Worm (Caenorhabditis elegans): ENCODE data around the gene gasr-8.
A peak's percentile ranks its signal among the peaks of the same experiment; 100 is the strongest.

Gene gasr-8

DNA sequence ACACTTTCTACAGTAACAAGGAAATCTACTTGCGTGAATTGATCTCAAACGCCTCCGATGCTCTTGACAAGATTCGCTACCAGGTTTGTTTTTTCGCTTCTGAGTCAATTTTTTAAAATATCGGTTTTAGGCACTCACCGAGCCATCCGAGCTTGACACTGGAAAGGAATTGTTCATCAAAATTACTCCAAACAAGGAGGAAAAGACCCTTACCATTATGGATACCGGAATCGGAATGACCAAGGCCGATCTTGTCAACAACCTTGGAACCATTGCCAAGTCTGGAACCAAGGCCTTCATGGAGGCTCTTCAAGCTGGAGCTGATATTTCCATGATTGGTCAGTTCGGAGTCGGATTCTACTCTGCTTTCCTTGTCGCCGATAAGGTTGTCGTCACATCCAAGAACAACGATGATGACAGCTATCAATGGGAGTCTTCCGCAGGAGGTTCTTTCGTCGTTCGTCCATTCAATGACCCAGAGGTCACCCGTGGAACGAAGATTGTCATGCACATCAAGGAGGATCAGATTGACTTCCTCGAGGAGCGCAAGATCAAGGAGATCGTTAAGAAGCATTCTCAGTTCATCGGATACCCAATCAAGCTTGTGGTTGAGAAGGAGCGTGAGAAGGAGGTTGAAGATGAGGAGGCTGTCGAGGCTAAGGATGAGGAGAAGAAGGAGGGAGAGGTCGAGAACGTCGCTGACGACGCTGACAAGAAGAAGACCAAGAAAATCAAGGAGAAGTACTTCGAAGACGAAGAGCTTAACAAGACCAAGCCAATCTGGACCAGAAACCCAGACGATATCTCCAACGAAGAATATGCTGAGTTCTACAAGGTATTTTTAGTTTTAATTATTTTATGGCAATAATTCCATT is 2.4 kb upstream of the gasr-8 start (continued):
- TF ChIP-seq ceh-100 (GFP tag; IDR thresholded peaks at IDR 0.05) (no peak), atf-7 (tag; optimal IDR thresholded peaks at IDR 0.05) (no peak), F49E8.2 (tag; optimal IDR thresholded peaks at IDR 0.05; ENCODE audit: insufficient read depth) (no peak), rpc-1 (optimal IDR thresholded peaks at IDR 0.05) (no peak), rpc-1 (tag; optimal IDR thresholded peaks at IDR 0.05) (no peak), Y53F4B.3 (GFP tag; IDR thresholded peaks at IDR 0.05) (no peak), snpc-4 (GFP tag; optimal IDR thresholded peaks at IDR 0.05) (no peak), snpc-4 (tag; optimal IDR thresholded peaks at IDR 0.05) (no peak), zfh-2 (GFP tag; conservative IDR thresholded peaks at IDR 0.05) (peak; percentile 63; the same call in 1 of the 2 replicates), sptf-2 (GFP tag; optimal IDR thresholded peaks at IDR 0.05) (peak; percentile 21), nfyb-1 (GFP tag; IDR thresholded peaks at IDR 0.05) (no peak), rcor-1 (GFP tag; IDR thresholded peaks at IDR 0.05) (peak; percentile 10; the same call in 1 of the 2 replicates), attf-6 (GFP tag; IDR thresholded peaks at IDR 0.05) (no peak), T26A5.8 (tag; optimal IDR thresholded peaks at IDR 0.05) (no peak), F33H1.4 (GFP tag; IDR thresholded peaks at IDR 0.05) (no peak; the same call in 1 of the 2 replicates), Y53G8AR.9 (GFP tag; conservative IDR thresholded peaks at IDR 0.05) (0 out of 2 replicates have a peak, but pooled peaks have one; percentile 28), B0336.3 (GFP tag; IDR thresholded peaks at IDR 0.05) (peak; percentile 13), egl-44 (GFP tag; IDR thresholded peaks at IDR 0.05) (no peak)

DNA sequence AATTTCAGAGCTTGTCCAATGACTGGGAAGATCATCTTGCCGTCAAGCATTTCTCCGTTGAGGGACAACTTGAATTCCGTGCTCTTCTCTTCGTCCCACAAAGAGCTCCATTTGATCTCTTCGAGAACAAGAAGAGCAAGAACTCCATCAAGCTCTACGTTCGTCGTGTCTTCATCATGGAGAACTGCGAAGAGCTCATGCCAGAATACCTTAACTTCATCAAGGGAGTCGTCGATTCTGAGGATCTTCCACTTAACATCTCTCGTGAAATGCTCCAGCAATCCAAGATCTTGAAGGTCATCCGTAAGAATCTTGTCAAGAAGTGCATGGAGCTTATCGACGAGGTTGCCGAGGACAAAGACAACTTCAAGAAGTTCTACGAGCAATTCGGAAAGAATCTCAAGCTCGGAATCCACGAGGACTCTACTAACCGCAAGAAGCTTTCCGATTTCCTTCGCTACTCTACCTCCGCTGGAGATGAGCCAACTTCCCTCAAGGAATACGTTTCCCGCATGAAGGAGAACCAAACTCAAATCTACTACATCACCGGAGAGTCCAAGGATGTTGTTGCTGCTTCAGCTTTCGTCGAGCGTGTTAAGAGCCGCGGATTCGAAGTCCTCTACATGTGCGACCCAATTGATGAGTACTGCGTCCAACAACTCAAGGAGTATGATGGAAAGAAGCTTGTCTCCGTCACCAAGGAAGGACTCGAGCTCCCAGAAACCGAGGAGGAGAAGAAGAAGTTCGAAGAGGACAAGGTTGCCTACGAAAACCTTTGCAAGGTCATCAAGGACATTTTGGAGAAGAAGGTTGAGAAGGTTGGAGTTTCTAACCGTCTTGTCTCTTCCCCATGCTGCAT is 1.6 kb upstream of the gasr-8 start:
- TF ChIP-seq hrde-1 (tag; optimal IDR thresholded peaks at IDR 0.05; ENCODE audit: borderline replicate concordance) (no peak), ama-1 (optimal IDR thresholded peaks at IDR 0.05) (peak; percentile 65), ama-1 (GFP tag; optimal IDR thresholded peaks at IDR 0.05) (no peak), B0336.3 (GFP tag; IDR thresholded peaks at IDR 0.05) (peak; percentile 5), akir-1 (GFP tag; optimal IDR thresholded peaks at IDR 0.05) (no peak), Y56A3A.18 (GFP tag; IDR thresholded peaks at IDR 0.05) (peak; percentile 23), bed-1 (GFP tag; IDR thresholded peaks at IDR 0.05) (0 out of 2 replicates have a peak, but pooled peaks have one; percentile 15), cebp-2 (GFP tag; IDR thresholded peaks at IDR 0.05) (peak; percentile 33; the same call in 1 of the 2 replicates), snpc-4 (GFP tag; optimal IDR thresholded peaks at IDR 0.05) (no peak), snpc-4 (tag; optimal IDR thresholded peaks at IDR 0.05) (peak in 1 of 4 experiments; percentile 30), ceh-40 (GFP tag; IDR thresholded peaks at IDR 0.05) (no peak), F57A8.1 (GFP tag; optimal IDR thresholded peaks at IDR 0.05) (no peak), lin-26 (GFP tag; IDR thresholded peaks at IDR 0.05) (no peak), madf-3 (GFP tag; IDR thresholded peaks at IDR 0.05) (no peak), hsf-1 (GFP tag; IDR thresholded peaks at IDR 0.05) (peak; percentile 66), Y95B8A.8 (GFP tag; IDR thresholded peaks at IDR 0.05) (peak; percentile 7; the same call in 1 of the 2 replicates), fkh-3 (tag; optimal IDR thresholded peaks at IDR 0.05) (no peak), xnd-1 (tag; optimal IDR thresholded peaks at IDR 0.05) (no peak), lir-1 (GFP tag; conservative IDR thresholded peaks at IDR 0.05) (no peak; the same call in 1 of the 2 replicates), mcd-1 (GFP tag; IDR thresholded peaks at IDR 0.05) (peak; percentile 40; the same call in 1 of the 2 replicates), egrh-3 (GFP tag; IDR thresholded peaks at IDR 0.05) (no peak), ZK185.1 (tag; optimal IDR thresholded peaks at IDR 0.05; ENCODE audit: poor library complexity, severe bottlenecking) (no peak), dox-1 (GFP tag; IDR thresholded peaks at IDR 0.05) (peak; percentile 9), snpc-3.4 (tag; optimal IDR thresholded peaks at IDR 0.05) (peak; percentile 26), nfya-2 (GFP tag; IDR thresholded peaks at IDR 0.05) (no peak), Y53G8AR.9 (GFP tag; conservative IDR thresholded peaks at IDR 0.05) (peak; percentile 28; the same call in 1 of the 2 replicates), zfh-2 (GFP tag; conservative IDR thresholded peaks at IDR 0.05) (0 out of 2 replicates have a peak, but pooled peaks have one; percentile 54), ztf-6 (GFP tag; IDR thresholded peaks at IDR 0.05) (peak; percentile 17; the same call in 1 of the 2 replicates), cebp-1 (GFP tag; IDR thresholded peaks at IDR 0.05) (no peak), cebp-1 (tag; optimal IDR thresholded peaks at IDR 0.05) (peak; percentile 12), madf-6 (GFP tag; IDR thresholded peaks at IDR 0.05) (peak; percentile 5; the same call in 1 of the 2 replicates)
